Worm (Caenorhabditis elegans) whole organism, late embryonic: ENCODE results near the gene H11E01.2.

ENCODE experiments used
- C38D4.7 ChIP-seq: fragments of 200-800 bp; sonication (Bioruptor generic); optimal IDR thresholded peaks from 2 replicates; lab custom pipeline; 2018; ENCODE audit warnings: mild to moderate bottlenecking, missing genetic modification characterization, moderate library complexity, missing compliant biosample characterization
- Y22D7AL.16 ChIP-seq: sonication (generic microtip); optimal IDR thresholded peaks from 2 replicates; lab custom pipeline; 2016; ENCODE audit warnings: missing genetic modification characterization, missing compliant biosample characterization
- ahr-1 ChIP-seq: sonication (generic microtip); optimal IDR thresholded peaks from 2 replicates; lab custom pipeline; 2016; ENCODE audit warnings: missing genetic modification characterization, missing compliant biosample characterization
- ama-1 ChIP-seq: fragments of 150-350 bp; optimal IDR thresholded peaks from 2 replicates; lab custom pipeline; 2014
- ceh-14 ChIP-seq: sonication (generic microtip); optimal IDR thresholded peaks from 2 replicates; lab custom pipeline; 2016; ENCODE audit warnings: missing genotype, missing genetic modification characterization, missing compliant biosample characterization
- ceh-19 ChIP-seq: fragments of 200-800 bp; sonication (Bioruptor generic); optimal IDR thresholded peaks from 2 replicates; lab custom pipeline; 2018; ENCODE audit warnings: mild to moderate bottlenecking, missing genetic modification characterization, missing compliant biosample characterization
- ceh-2 ChIP-seq: sonication (generic microtip); optimal IDR thresholded peaks from 2 replicates; lab custom pipeline; 2016; ENCODE audit warnings: missing genotype, missing genetic modification characterization, missing compliant biosample characterization
- ceh-22 ChIP-seq: sonication (generic microtip); optimal IDR thresholded peaks from 2 replicates; lab custom pipeline; 2017; ENCODE audit warnings: missing biosample characterization, missing genetic modification characterization
- ceh-30 ChIP-seq: fragments of 150-350 bp; optimal IDR thresholded peaks from 2 replicates; lab custom pipeline; 2014; ENCODE audit warnings: missing biosample characterization, missing genetic modification characterization
- ceh-31 ChIP-seq: sonication (generic microtip); optimal IDR thresholded peaks from 2 replicates; lab custom pipeline; 2016; ENCODE audit warnings: missing genetic modification characterization, missing compliant biosample characterization
- ceh-34 ChIP-seq: sonication (generic microtip); optimal IDR thresholded peaks from 2 replicates; lab custom pipeline; 2016; ENCODE audit warnings: mild to moderate bottlenecking, missing genetic modification characterization, missing compliant biosample characterization
- ceh-45 ChIP-seq: fragments of 200-800 bp; sonication (Bioruptor generic); IDR thresholded peaks from 2 replicates; pipeline ENCODE4 v1.3.6; 2022; ENCODE audit warnings: missing genetic modification reagents, missing genetic modification characterization, missing compliant biosample characterization
- ceh-48 ChIP-seq: sonication (generic microtip); optimal IDR thresholded peaks from 2 replicates; lab custom pipeline; 2016; ENCODE audit warnings: missing genetic modification characterization, inconsistent platforms, missing compliant biosample characterization
- ceh-9 ChIP-seq: sonication (generic microtip); optimal IDR thresholded peaks from 2 replicates; lab custom pipeline; 2016; ENCODE audit warnings: mild to moderate bottlenecking, missing genetic modification characterization, inconsistent platforms, missing compliant biosample characterization
- dve-1 ChIP-seq: sonication (generic microtip); optimal IDR thresholded peaks from 2 replicates; lab custom pipeline; 2017; ENCODE audit warnings: antibody characterized with exemption, mild to moderate bottlenecking, missing genetic modification characterization, missing compliant biosample characterization
- elt-2 ChIP-seq: sonication (generic microtip); optimal IDR thresholded peaks from 2 replicates; lab custom pipeline; 2016; ENCODE audit warnings: missing genetic modification reagents, missing genetic modification characterization, missing compliant biosample characterization
- elt-4 ChIP-seq: sonication (generic microtip); optimal IDR thresholded peaks from 2 replicates; lab custom pipeline; 2016; ENCODE audit warnings: missing genetic modification characterization, missing compliant biosample characterization
- eyg-1 ChIP-seq: sonication (generic microtip); optimal IDR thresholded peaks from 2 replicates; lab custom pipeline; 2016; ENCODE audit warnings: missing genotype, missing genetic modification characterization, missing compliant biosample characterization
- gmeb-2 ChIP-seq: sonication (generic microtip); optimal IDR thresholded peaks from 2 replicates; lab custom pipeline; 2016; ENCODE audit warnings: missing genetic modification characterization, inconsistent platforms, missing compliant biosample characterization
- hlh-13 ChIP-seq: fragments of 200-800 bp; sonication (Bioruptor generic); optimal IDR thresholded peaks from 2 replicates; lab custom pipeline; 2018; ENCODE audit warnings: mild to moderate bottlenecking, missing genetic modification characterization, missing compliant biosample characterization
- hlh-15 ChIP-seq: sonication (generic microtip); optimal IDR thresholded peaks from 2 replicates; lab custom pipeline; 2016; ENCODE audit warnings: missing genetic modification characterization, missing compliant biosample characterization
- hlh-30 ChIP-seq: sonication (generic microtip); optimal IDR thresholded peaks from 2 replicates; lab custom pipeline; 2017; ENCODE audit warnings: antibody characterized with exemption, missing genetic modification characterization, missing compliant biosample characterization; ENCODE audit not compliant: insufficient read depth
- hlh-6 ChIP-seq: sonication (generic microtip); optimal IDR thresholded peaks from 2 replicates; lab custom pipeline; 2016; ENCODE audit warnings: missing genotype, missing genetic modification characterization, missing compliant biosample characterization
- lim-6 ChIP-seq: sonication (generic microtip); optimal IDR thresholded peaks from 2 replicates; lab custom pipeline; 2016; ENCODE audit warnings: missing genetic modification characterization, missing compliant biosample characterization
- lin-11 ChIP-seq: fragments of 200-800 bp; sonication (Bioruptor generic); optimal IDR thresholded peaks from 2 replicates; lab custom pipeline; 2018; ENCODE audit warnings: mild to moderate bottlenecking, missing genetic modification characterization, missing compliant biosample characterization
- madf-2 ChIP-seq: sonication (generic microtip); optimal IDR thresholded peaks from 2 replicates; lab custom pipeline; 2017; ENCODE audit warnings: missing genetic modification characterization, missing compliant biosample characterization
- mec-3 ChIP-seq: sonication (generic microtip); optimal IDR thresholded peaks from 2 replicates; lab custom pipeline; 2016; ENCODE audit warnings: borderline replicate concordance, missing genetic modification characterization, missing compliant biosample characterization
- nhr-11 ChIP-seq: fragments of 150-350 bp; optimal IDR thresholded peaks from 2 replicates; lab custom pipeline; 2014; ENCODE audit warnings: missing biosample characterization, missing genetic modification characterization
- nhr-232 ChIP-seq: sonication (generic microtip); optimal IDR thresholded peaks from 2 replicates; lab custom pipeline; 2016; ENCODE audit warnings: missing genetic modification characterization, missing compliant biosample characterization
- npax-4 ChIP-seq: sonication (generic microtip); optimal IDR thresholded peaks from 2 replicates; lab custom pipeline; 2016; ENCODE audit warnings: missing genetic modification characterization, missing compliant biosample characterization
- pag-3 ChIP-seq: sonication (generic microtip); optimal IDR thresholded peaks from 2 replicates; lab custom pipeline; 2016; ENCODE audit warnings: missing compliant biosample characterization, missing genetic modification characterization, borderline replicate concordance
- pax-1 ChIP-seq: fragments of 150-350 bp; optimal IDR thresholded peaks from 2 replicates; lab custom pipeline; 2014; ENCODE audit warnings: missing biosample characterization, missing genetic modification characterization
- pha-4 ChIP-seq: fragments of 150-350 bp; optimal IDR thresholded peaks from 2 replicates; lab custom pipeline; 2018; ENCODE audit warnings: missing biosample characterization, missing genetic modification reagents, missing genetic modification characterization
- pqm-1 ChIP-seq: sonication (generic microtip); optimal IDR thresholded peaks from 2 replicates; lab custom pipeline; 2016; ENCODE audit warnings: missing genetic modification characterization, missing compliant biosample characterization
- pros-1 ChIP-seq: fragments of 150-350 bp; optimal IDR thresholded peaks from 2 replicates; lab custom pipeline; 2014; ENCODE audit warnings: missing biosample characterization, missing genetic modification reagents, missing genetic modification characterization
- ref-2 ChIP-seq: sonication (generic microtip); optimal IDR thresholded peaks from 2 replicates; lab custom pipeline; 2016; ENCODE audit warnings: missing genetic modification characterization, missing compliant biosample characterization
- rnt-1 ChIP-seq: sonication (generic microtip); optimal IDR thresholded peaks from 2 replicates; lab custom pipeline; 2016; ENCODE audit warnings: missing genetic modification characterization, missing compliant biosample characterization
- sdc-2 ChIP-seq: sonication (generic microtip); optimal IDR thresholded peaks from 2 replicates; lab custom pipeline; 2016; ENCODE audit warnings: missing genotype, missing genetic modification characterization, missing compliant biosample characterization
- sox-2 ChIP-seq: fragments of 200-800 bp; sonication (Bioruptor generic); IDR thresholded peaks from 2 replicates; pipeline ENCODE4 v1.3.6; 2022; ENCODE audit warnings: missing genetic modification reagents, missing genetic modification characterization, missing compliant biosample characterization
- tbx-2 ChIP-seq: sonication (generic microtip); optimal IDR thresholded peaks from 2 replicates; lab custom pipeline; 2016; ENCODE audit warnings: missing genetic modification characterization, missing compliant biosample characterization
- unc-3 ChIP-seq, 2 experiments: fragments of 200-800 bp in 1 of 2; sonication (Bioruptor generic) in 1 of 2; sonication (generic microtip) in 1 of 2; conservative IDR thresholded peaks in 1 of 2; optimal IDR thresholded peaks in 1 of 2; 2 replicates each; pipeline versions ENCODE4 v1.3.6 to Lab custom; 2016 to 2022; ENCODE audit warnings: missing compliant biosample characterization in 2 of 2, missing genetic modification characterization in 2 of 2, missing genetic modification reagents in 1 of 2
- unc-55 ChIP-seq: sonication (generic microtip); optimal IDR thresholded peaks from 2 replicates; lab custom pipeline; 2017; ENCODE audit warnings: missing biosample characterization, missing genetic modification reagents, missing genetic modification characterization
- zip-5 ChIP-seq: sonication (generic microtip); optimal IDR thresholded peaks from 2 replicates; lab custom pipeline; 2016; ENCODE audit warnings: missing genetic modification characterization, missing compliant biosample characterization

Gene H11E01.2

ce11 chrX:1627013-1627412 is 6.2 kb downstream of the H11E01.2 start (continued):
- TF ChIP-seq nhr-232: peak; percentile 31
- TF ChIP-seq ceh-14 (tag; lab: Kevin White, UChicago): peak; percentile 81
- no peak for TF ChIP-seq Y22D7AL.16 (tag; lab: Kevin White, UChicago)
- TF ChIP-seq hlh-15 (tag; lab: Kevin White, UChicago): peak; percentile 32
- TF ChIP-seq ceh-45 (GFP tag; lab: Robert Waterston, UW): 0 out of 2 replicates have a peak, but pooled peaks have one; percentile 28
- no peak for TF ChIP-seq elt-4 (tag; lab: Kevin White, UChicago)
- no peak for TF ChIP-seq ceh-19 (GFP tag; lab: Kevin White, UChicago)
- TF ChIP-seq unc-55 (GFP tag; lab: Kevin White, UChicago): no peak
- no peak for TF ChIP-seq C38D4.7 (GFP tag; lab: Kevin White, UChicago)
- TF ChIP-seq dve-1: peak; percentile 90
- peak; percentile 13 for TF ChIP-seq zip-5
- peak; percentile 91 for TF ChIP-seq ref-2 (tag; lab: Kevin White, UChicago)
- no peak for TF ChIP-seq nhr-11
- peak; percentile 54 for TF ChIP-seq gmeb-2 (tag; lab: Kevin White, UChicago)
- TF ChIP-seq mec-3: no peak
- peak; percentile 10 for TF ChIP-seq lin-11 (tag; lab: Kevin White, UChicago)
- peak; percentile 17 for TF ChIP-seq hlh-30 (tag; lab: Kevin White, UChicago)
- peak; percentile 50 for TF ChIP-seq ceh-2 (tag; lab: Kevin White, UChicago)
- no peak for TF ChIP-seq pha-4 (tag; lab: Kevin White, UChicago)
- TF ChIP-seq pros-1: peak; percentile 63
- peak; percentile 59; the same call in 1 of the 2 replicates for TF ChIP-seq sox-2 (GFP tag; lab: Robert Waterston, UW)
- TF ChIP-seq eyg-1 (tag; lab: Kevin White, UChicago): no peak
- peak; percentile 54 for TF ChIP-seq ahr-1 (tag; lab: Kevin White, UChicago)
- TF ChIP-seq pag-3: no peak
- TF ChIP-seq hlh-6 (tag; lab: Kevin White, UChicago): peak; percentile 7
- TF ChIP-seq rnt-1 (tag; lab: Kevin White, UChicago): peak; percentile 82
- no peak for TF ChIP-seq ceh-22 (tag; lab: Kevin White, UChicago)
- no peak for TF ChIP-seq pax-1
- peak; percentile 72 for TF ChIP-seq elt-2 (tag; lab: Kevin White, UChicago)
- peak; percentile 3 for TF ChIP-seq hlh-13 (GFP tag; lab: Kevin White, UChicago)
- TF ChIP-seq madf-2: peak; percentile 55

DNA sequence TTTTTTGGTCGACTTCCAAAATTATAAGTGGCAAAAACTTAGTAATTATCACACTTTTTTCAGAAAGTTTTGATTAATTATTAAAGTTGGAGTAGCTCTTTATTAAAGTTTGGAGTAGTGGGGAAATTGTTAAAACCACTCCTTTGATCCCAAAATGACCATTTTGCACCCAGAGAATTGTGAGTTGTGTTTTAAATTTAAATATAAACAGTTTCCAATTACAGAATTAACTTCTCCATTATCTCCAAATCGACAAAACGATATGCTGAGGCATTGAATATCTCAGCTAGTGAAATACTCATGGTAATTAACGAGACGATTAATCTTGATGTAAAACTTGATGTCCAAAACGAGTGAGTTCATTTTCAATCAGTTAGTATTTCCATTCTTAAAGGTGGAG is 7.0 kb downstream of the H11E01.2 start, which contains the start of gene fbxb-58:
Gene fbxb-58, plus strand, starts transcription at position 301 of the 400 bp plus-strand sequence.
- no peak for TF ChIP-seq npax-4
- TF ChIP-seq ceh-48 (tag; lab: Kevin White, UChicago): no peak
- TF ChIP-seq ceh-30: no peak
- no peak for TF ChIP-seq unc-3 (GFP tag; conservative IDR thresholded peaks at IDR 0.05; lab: Robert Waterston, UW)
- TF ChIP-seq unc-3 (tag; optimal IDR thresholded peaks at IDR 0.05; lab: Kevin White, UChicago): no peak
- TF ChIP-seq Y22D7AL.16 (tag; lab: Kevin White, UChicago): no peak
- no peak for TF ChIP-seq ref-2 (tag; lab: Kevin White, UChicago)
- no peak for TF ChIP-seq sdc-2 (tag; lab: Kevin White, UChicago)
- no peak for TF ChIP-seq gmeb-2 (tag; lab: Kevin White, UChicago)
- no peak for TF ChIP-seq madf-2
- no peak for TF ChIP-seq ceh-31 (tag; lab: Kevin White, UChicago)
- no peak for TF ChIP-seq mec-3
- no peak for TF ChIP-seq lim-6 (tag; lab: Kevin White, UChicago)
- no peak for TF ChIP-seq zip-5
- no peak for TF ChIP-seq nhr-232
- TF ChIP-seq ceh-9 (tag; lab: Kevin White, UChicago): no peak
- no peak for TF ChIP-seq ama-1 (lab: Kevin White, UChicago)
- no peak for TF ChIP-seq ceh-34 (tag; lab: Kevin White, UChicago)
- TF ChIP-seq pqm-1 (tag; lab: Kevin White, UChicago): no peak
- no peak for TF ChIP-seq tbx-2 (tag; lab: Kevin White, UChicago)
- no peak for TF ChIP-seq dve-1
